Fruit fly (Drosophila melanogaster) whole organism, embryonic: ENCODE data around the gene CG31388.

Experiments
- Adf1 ChIP-seq: fragments of 200-800 bp; sonication (Bioruptor generic); IDR thresholded peaks from 2 replicates; pipeline ENCODE4 v1.3.6; 2022; ENCODE audit warnings: missing biosample characterization, missing genetic modification characterization
- Blimp-1 ChIP-seq: fragments of 200-800 bp; sonication (Bioruptor generic); optimal IDR thresholded peaks from 3 replicates; lab custom pipeline; 2018; ENCODE audit warnings: missing biosample characterization, missing genetic modification characterization, mild to moderate bottlenecking, moderate library complexity, missing genetic modification reagents
- BtbVII ChIP-seq: fragments of 200-800 bp; sonication (Bioruptor generic); optimal IDR thresholded peaks from 3 replicates; lab custom pipeline; 2017; ENCODE audit warnings: missing biosample characterization, mild to moderate bottlenecking, missing genetic modification characterization
- CG11093 ChIP-seq: fragments of 200-800 bp; sonication (Bioruptor generic); IDR thresholded peaks from 3 replicates; pipeline ENCODE4 v1.3.6; 2022; ENCODE audit warnings: missing biosample characterization, missing genetic modification characterization
- CG12104 ChIP-seq: fragments of 200-800 bp; sonication (Bioruptor generic); optimal IDR thresholded peaks from 3 replicates; lab custom pipeline; 2016; ENCODE audit warnings: missing biosample characterization, missing genetic modification characterization
- CG15696 ChIP-seq: fragments of 200-800 bp; sonication (Bioruptor generic); optimal IDR thresholded peaks from 2 replicates; lab custom pipeline; 2019; ENCODE audit warnings: missing biosample characterization, mild to moderate bottlenecking, missing genetic modification characterization, moderate library complexity
- CG17359 ChIP-seq: fragments of 200-800 bp; sonication (Bioruptor generic); optimal IDR thresholded peaks from 3 replicates; lab custom pipeline; 2018; ENCODE audit warnings: missing biosample characterization, mild to moderate bottlenecking, missing genetic modification characterization, moderate library complexity
- CG18476 ChIP-seq: fragments of 200-800 bp; sonication (Bioruptor generic); optimal IDR thresholded peaks from 2 replicates; lab custom pipeline; 2016; ENCODE audit warnings: missing biosample characterization, mild to moderate bottlenecking, missing genetic modification characterization
- CG2199 ChIP-seq: fragments of 200-800 bp; sonication (Bioruptor generic); IDR thresholded peaks from 3 replicates; pipeline ENCODE4 v1.3.6; 2022; ENCODE audit warnings: missing biosample characterization, missing genetic modification characterization
- CG3726 ChIP-seq: fragments of 200-800 bp; sonication (Bioruptor generic); IDR thresholded peaks from 3 replicates; pipeline ENCODE4, ENCODE4 v1.3.6; 2022; ENCODE audit warnings: missing biosample characterization, missing genetic modification characterization
- CG4730 ChIP-seq: fragments of 200-800 bp; sonication (Bioruptor generic); IDR thresholded peaks from 2 replicates; pipeline ENCODE4 v1.3.6; 2022; ENCODE audit warnings: missing biosample characterization, missing genetic modification characterization
- CG6654 ChIP-seq: fragments of 200-800 bp; sonication (Bioruptor generic); optimal IDR thresholded peaks from 2 replicates; lab custom pipeline; 2017; ENCODE audit warnings: missing biosample characterization, mild to moderate bottlenecking, missing genetic modification characterization
- Chrac-16 ChIP-seq: fragments of 200-800 bp; sonication (Bioruptor generic); optimal IDR thresholded peaks from 3 replicates; lab custom pipeline; 2016; ENCODE audit warnings: missing biosample characterization, missing genetic modification characterization
- Deaf1 ChIP-seq: fragments of 200-800 bp; optimal IDR thresholded peaks from 3 replicates; lab custom pipeline; 2019; ENCODE audit warnings: missing biosample characterization, mild to moderate bottlenecking, missing genetic modification characterization, moderate library complexity
- Ets65A ChIP-seq: fragments of 200-800 bp; sonication (Bioruptor generic); peaks from one replicate; lab custom pipeline; 2016; ENCODE audit warnings: missing biosample characterization, missing genetic modification characterization
- HmgZ ChIP-seq: fragments of 200-800 bp; sonication (Bioruptor generic); optimal IDR thresholded peaks from 2 replicates; lab custom pipeline; 2018; ENCODE audit warnings: missing biosample characterization, mild to moderate bottlenecking, missing genetic modification characterization
- Hr51 ChIP-seq, 2 experiments: fragments of 200-800 bp; sonication (Bioruptor generic); optimal IDR thresholded peaks; 2 replicates in 1 of 2; 3 replicates in 1 of 2; lab custom pipeline; 2016 to 2018; ENCODE audit warnings: missing biosample characterization in 2 of 2, missing genetic modification characterization in 2 of 2, mild to moderate bottlenecking in 1 of 2, moderate library complexity in 1 of 2
- Hsf ChIP-seq: fragments of 200-800 bp; sonication (Bioruptor generic); optimal IDR thresholded peaks from 3 replicates; lab custom pipeline; 2016; ENCODE audit warnings: missing biosample characterization, missing genetic modification characterization
- Nf-YB ChIP-seq: fragments of 200-800 bp; sonication (Bioruptor generic); optimal IDR thresholded peaks from 3 replicates; lab custom pipeline; 2019; ENCODE audit warnings: missing biosample characterization, mild to moderate bottlenecking, missing genetic modification characterization, moderate library complexity
- Nf-YC ChIP-seq: fragments of 200-800 bp; optimal IDR thresholded peaks from 3 replicates; lab custom pipeline; 2019; ENCODE audit warnings: missing biosample characterization, mild to moderate bottlenecking, missing genetic modification characterization, moderate library complexity
- NfI ChIP-seq: fragments of 200-800 bp; sonication (Bioruptor generic); optimal IDR thresholded peaks from 3 replicates; lab custom pipeline; 2018; ENCODE audit warnings: missing biosample characterization, mild to moderate bottlenecking, missing genetic modification characterization, moderate library complexity
- Trl ChIP-seq, 3 experiments: fragments of >200 bp in 2 of 3; fragments of 200-800 bp in 1 of 3; sonication (Bioruptor generic) in 1 of 3; optimal IDR thresholded peaks; 2 replicates in 1 of 3; 3 replicates in 2 of 3; lab custom pipeline; 2016 to 2017; ENCODE audit warnings: missing biosample characterization in 1 of 3, missing genetic modification characterization in 1 of 3
- abd-A ChIP-seq: fragments of 200-800 bp; sonication (Bioruptor generic); optimal IDR thresholded peaks from 3 replicates; lab custom pipeline; 2019; ENCODE audit warnings: missing biosample characterization, mild to moderate bottlenecking, missing genetic modification characterization, moderate library complexity
- cato ChIP-seq: fragments of 200-800 bp; sonication (Bioruptor generic); optimal IDR thresholded peaks from 2 replicates; lab custom pipeline; 2016; ENCODE audit warnings: missing biosample characterization, missing genetic modification characterization, borderline replicate concordance
- cg ChIP-seq: fragments of 200-800 bp; sonication (Bioruptor generic); optimal IDR thresholded peaks from 3 replicates; lab custom pipeline; 2019; ENCODE audit warnings: missing biosample characterization, mild to moderate bottlenecking, missing genetic modification characterization, moderate library complexity
- crp ChIP-seq, 2 experiments: fragments of 200-800 bp; sonication (Bioruptor generic); optimal IDR thresholded peaks; 2 replicates in 1 of 2; 3 replicates in 1 of 2; lab custom pipeline; 2017; ENCODE audit warnings: missing biosample characterization in 2 of 2, missing genetic modification characterization in 2 of 2, mild to moderate bottlenecking in 1 of 2, moderate library complexity in 1 of 2
- disco-r ChIP-seq: fragments of 200-800 bp; sonication (Bioruptor generic); optimal IDR thresholded peaks from 2 replicates; lab custom pipeline; 2016; ENCODE audit warnings: missing biosample characterization, missing genetic modification characterization
- emc ChIP-seq: fragments of 200-800 bp; sonication (Bioruptor generic); optimal IDR thresholded peaks from 2 replicates; lab custom pipeline; 2016; ENCODE audit warnings: missing biosample characterization, missing genetic modification characterization
- ewg ChIP-seq: fragments of 200-800 bp; sonication (Bioruptor generic); optimal IDR thresholded peaks from 3 replicates; lab custom pipeline; 2017; ENCODE audit warnings: mild to moderate bottlenecking, missing biosample characterization, missing genetic modification reagents, missing genetic modification characterization
- exex ChIP-seq: fragments of 200-800 bp; sonication (Bioruptor generic); optimal IDR thresholded peaks from 4 replicates; lab custom pipeline; 2018; ENCODE audit warnings: missing biosample characterization, mild to moderate bottlenecking, missing genetic modification characterization, moderate library complexity
- ftz-f1 ChIP-seq: fragments of 200-800 bp; sonication (Bioruptor generic); optimal IDR thresholded peaks from 2 replicates; lab custom pipeline; 2016; ENCODE audit warnings: missing biosample characterization, missing genetic modification characterization
- gem ChIP-seq: fragments of 200-800 bp; sonication (Bioruptor generic); optimal IDR thresholded peaks from 2 replicates; lab custom pipeline; 2019; ENCODE audit warnings: missing biosample characterization, mild to moderate bottlenecking, missing genetic modification characterization, moderate library complexity
- ham ChIP-seq: fragments of 200-800 bp; sonication (Bioruptor generic); IDR thresholded peaks from 2 replicates; pipeline ENCODE4 v1.3.6; 2022; ENCODE audit warnings: missing biosample characterization, missing genetic modification characterization
- jumu ChIP-seq: fragments of 200-800 bp; sonication (Bioruptor generic); optimal IDR thresholded peaks from 3 replicates; lab custom pipeline; 2016; ENCODE audit warnings: missing biosample characterization, missing genetic modification characterization
- phol ChIP-seq: fragments of 200-800 bp; sonication (Bioruptor generic); optimal IDR thresholded peaks from 3 replicates; lab custom pipeline; 2018; ENCODE audit warnings: missing biosample characterization, mild to moderate bottlenecking, missing genetic modification characterization, moderate library complexity
- pnt ChIP-seq: fragments of 200-800 bp; sonication (Bioruptor generic); optimal IDR thresholded peaks from 3 replicates; lab custom pipeline; 2016; ENCODE audit warnings: missing biosample characterization, missing genetic modification characterization
- ro ChIP-seq: fragments of 200-800 bp; sonication (Bioruptor generic); IDR thresholded peaks from 2 replicates; pipeline ENCODE4 v1.3.6; 2022; ENCODE audit warnings: missing biosample characterization, missing genetic modification characterization
- vnd ChIP-seq: fragments of 200-800 bp; sonication (Bioruptor generic); IDR thresholded peaks from 3 replicates; pipeline ENCODE4 v1.3.6; 2022; ENCODE audit warnings: missing biosample characterization, missing genetic modification characterization; ENCODE audit not compliant: partially characterized antibody
- yki ChIP-seq: fragments of >200 bp; optimal IDR thresholded peaks from 3 replicates; lab custom pipeline; 2018
- z ChIP-seq: fragments of 200-800 bp; sonication (Bioruptor generic); IDR thresholded peaks from 3 replicates; pipeline ENCODE4 v1.3.6; 2022; ENCODE audit warnings: missing biosample characterization, missing genetic modification characterization

Gene CG31388

DNA sequence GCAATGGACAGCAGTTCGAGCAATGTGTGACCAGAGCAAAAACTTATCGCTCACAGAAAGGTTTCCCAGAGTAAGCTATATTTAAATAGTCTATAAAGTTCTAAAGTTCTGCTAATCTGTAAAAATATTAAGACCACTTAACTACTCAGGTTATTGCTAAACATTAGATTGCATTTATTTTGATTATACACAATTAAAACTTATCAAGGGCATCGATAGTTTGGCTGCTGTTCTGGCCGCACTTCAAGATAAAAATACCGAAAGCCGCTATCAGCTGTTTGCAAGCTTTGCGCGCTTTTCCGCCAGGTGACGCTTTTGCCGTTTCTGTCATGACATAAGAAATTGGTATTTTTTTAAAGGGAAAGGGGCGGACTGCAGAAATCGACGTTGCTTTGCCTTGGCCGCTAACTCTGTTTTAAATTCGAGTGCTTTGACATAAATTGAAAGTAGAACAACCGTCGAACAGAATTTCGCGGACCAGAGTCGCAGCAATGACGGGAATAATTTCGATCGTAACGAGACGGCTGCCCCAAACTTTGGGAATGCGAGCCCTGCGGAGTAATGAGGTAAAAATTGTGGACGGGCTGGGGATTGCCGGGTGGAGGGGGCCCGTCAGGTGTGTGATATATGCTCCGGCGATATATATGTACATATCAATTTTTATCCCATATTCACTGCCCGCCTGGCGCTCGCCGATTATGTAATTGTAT, 6.5 kb downstream of the CG31388 start, which contains the start of the genes CG17734 and CG5214 (continued):
- TF ChIP-seq HmgZ (tag; lab: Kevin White, UChicago) (peak; percentile 44), crp (GFP tag; optimal IDR thresholded peaks at IDR 0.05; lab: Kevin White, UChicago) (peak in 1 of 2 experiments; percentile 72), CG4730 (GFP tag; lab: Robert Waterston, UW) (no peak), NfI (GFP tag; lab: Kevin White, UChicago) (no peak), vnd (GFP tag; lab: Robert Waterston, UW) (peak; percentile 79; the same call in 2 of the 3 replicates), cato (GFP tag; lab: Kevin White, UChicago) (no peak), ham (no peak)

DNA sequence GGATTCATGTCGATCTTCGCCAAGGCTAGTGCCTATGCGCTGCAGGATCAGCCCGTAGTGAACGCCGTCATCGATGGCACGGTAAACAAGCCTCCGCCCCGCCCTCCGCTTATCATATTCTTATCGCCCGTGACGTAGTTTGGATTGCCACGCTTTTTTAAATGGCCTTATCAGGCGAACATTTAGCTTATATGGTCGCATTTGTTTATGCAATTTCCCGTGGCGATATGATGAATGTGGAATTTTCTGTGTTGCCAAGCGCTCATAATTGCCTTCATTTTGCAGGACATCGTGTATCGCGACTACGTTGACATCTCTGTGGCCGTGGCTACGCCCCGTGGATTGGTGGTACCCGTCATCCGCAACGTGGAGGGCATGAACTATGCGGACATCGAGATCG, 8.2 kb downstream of the CG31388 start:
- TF ChIP-seq CG18476 (GFP tag; lab: Kevin White, UChicago) = no peak
- TF ChIP-seq exex (tag; lab: Kevin White, UChicago) = peak; percentile 63

DNA sequence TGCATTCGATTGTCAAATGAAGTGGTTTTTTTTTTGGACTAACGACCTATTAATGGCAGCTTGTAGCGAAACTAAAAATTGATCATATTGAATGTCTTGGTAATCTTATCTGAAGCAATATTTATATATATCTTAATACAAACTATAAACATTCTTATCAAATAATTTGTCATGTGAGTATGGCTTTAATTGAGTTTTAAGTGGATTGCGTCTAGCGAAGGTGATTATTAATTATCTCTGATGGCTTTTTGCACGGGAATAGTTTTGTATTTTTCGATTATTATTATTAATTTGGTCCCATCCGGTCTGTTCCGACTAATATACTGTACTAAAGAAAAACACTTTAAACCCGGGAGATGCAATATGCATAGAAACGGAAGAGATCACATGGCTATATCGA, 9.2 kb downstream of the CG31388 start:
- TF ChIP-seq pnt (no peak), exex (tag; lab: Kevin White, UChicago) (peak; percentile 95)
- TF ChIP-seq, all 482 proteins: peak for 1

DNA sequence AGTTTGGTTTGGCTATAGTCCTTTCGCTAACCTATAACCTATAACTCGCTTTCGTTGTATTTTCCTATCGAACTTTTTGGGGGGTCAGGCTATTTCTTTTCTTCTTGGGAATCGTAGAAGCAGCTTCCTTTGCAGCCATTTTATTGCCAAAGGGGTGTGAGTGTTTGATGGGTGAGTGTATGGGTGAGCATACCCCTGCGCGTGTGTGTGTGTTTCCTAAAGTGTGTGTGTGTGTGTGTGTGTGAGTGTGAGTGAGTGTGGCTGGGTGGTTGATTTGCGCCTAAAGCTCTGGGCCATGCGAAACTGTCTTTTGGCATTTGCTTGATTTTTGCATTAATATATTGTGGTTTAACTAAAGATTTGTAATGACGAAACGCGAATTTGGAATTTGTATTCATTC, 16.2 kb downstream of the CG31388 start:
- no peak for TF ChIP-seq ftz-f1 (GFP tag; lab: Kevin White, UChicago)
- peak; percentile 10 for TF ChIP-seq Ets65A
- peak; percentile 68 for TF ChIP-seq cg (GFP tag; lab: Kevin White, UChicago)
- TF ChIP-seq BtbVII (GFP tag; lab: Kevin White, UChicago) = no peak
- no peak for TF ChIP-seq CG17359 (tag; lab: Kevin White, UChicago)
- no peak for TF ChIP-seq jumu (GFP tag; lab: Kevin White, UChicago)
- no peak for TF ChIP-seq Blimp-1 (GFP tag; lab: Kevin White, UChicago)
- TF ChIP-seq Nf-YB (GFP tag; lab: Kevin White, UChicago) = peak; percentile 33
- TF ChIP-seq Nf-YC (tag; lab: Kevin White, UChicago) = peak; percentile 66
- no peak for TF ChIP-seq Hsf (GFP tag; lab: Kevin White, UChicago)

DNA sequence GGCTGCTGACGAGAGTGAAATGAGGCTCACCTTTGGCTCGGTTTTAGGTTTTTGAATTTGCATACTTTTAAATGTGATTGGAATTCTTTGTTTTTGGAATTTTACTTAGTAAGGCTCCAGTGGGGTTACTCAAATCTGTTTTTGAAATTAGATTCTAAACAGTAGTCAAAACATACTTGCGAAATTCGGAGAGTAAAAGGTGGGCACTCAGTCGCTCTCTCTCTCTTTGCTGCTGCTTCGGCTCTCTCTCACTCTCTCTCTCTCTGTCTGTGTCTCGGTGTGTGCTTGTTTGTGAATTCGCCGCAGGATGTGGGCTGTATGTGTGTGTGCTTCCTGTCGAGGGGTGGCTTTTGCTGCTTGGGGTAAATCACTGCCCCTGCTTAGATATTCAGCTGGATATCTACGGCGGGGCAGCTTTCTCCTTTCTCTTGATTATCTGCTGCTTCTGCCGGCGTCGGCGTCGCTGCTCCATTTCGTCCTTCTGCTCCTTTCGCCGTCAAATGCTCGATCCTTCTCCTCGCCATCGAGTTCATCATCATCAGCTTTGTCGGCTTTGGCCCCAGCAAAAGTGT, 16.9 kb downstream of the CG31388 start:
- TF ChIP-seq Adf1 (peak; percentile 86), yki (peak; percentile 79), Nf-YB (GFP tag; lab: Kevin White, UChicago) (peak; percentile 82), ro (GFP tag; lab: Robert Waterston, UW) (no peak), Hr51 (GFP tag; optimal IDR thresholded peaks at IDR 0.05; lab: Kevin White, UChicago) (no peak), CG6654 (GFP tag; lab: Kevin White, UChicago) (no peak), cg (GFP tag; lab: Kevin White, UChicago) (peak; percentile 57), CG3726 (GFP tag; lab: Robert Waterston, UW) (no peak), Deaf1 (tag; lab: Kevin White, UChicago) (peak; percentile 81), emc (GFP tag; lab: Kevin White, UChicago) (no peak), phol (tag; lab: Kevin White, UChicago) (no peak), disco-r (GFP tag; lab: Kevin White, UChicago) (no peak), z (0 out of 3 replicates have a peak, but pooled peaks have one; percentile 6), Chrac-16 (GFP tag; lab: Kevin White, UChicago) (no peak), abd-A (tag; lab: Kevin White, UChicago) (no peak), Trl (optimal IDR thresholded peaks at IDR 0.05; lab: Kevin White, UChicago) (peak; percentile 79 to 85), Trl (GFP tag; optimal IDR thresholded peaks at IDR 0.05; lab: Kevin White, UChicago) (no peak), CG2199 (GFP tag; lab: Robert Waterston, UW) (no peak), CG15696 (tag; lab: Kevin White, UChicago) (no peak), ewg (GFP tag; lab: Kevin White, UChicago) (no peak), Nf-YC (tag; lab: Kevin White, UChicago) (peak; percentile 90), gem (tag; lab: Kevin White, UChicago) (no peak), Ets65A (peak; percentile 63), CG11093 (GFP tag; lab: Robert Waterston, UW) (no peak), CG12104 (GFP tag; lab: Kevin White, UChicago) (no peak)
